Fruit fly (Drosophila melanogaster) whole organism, embryonic: ENCODE results near the gene not.

Experiments used
- Abd-B ChIP-seq: fragments of 200-800 bp; sonication (Bioruptor generic); optimal IDR thresholded peaks from 2 replicates; lab custom pipeline; 2018; ENCODE audit warnings: missing biosample characterization, mild to moderate bottlenecking, missing genetic modification characterization, moderate library complexity
- CG10274 ChIP-seq: fragments of 200-800 bp; sonication (Bioruptor generic); optimal IDR thresholded peaks from 3 replicates; lab custom pipeline; 2017; ENCODE audit warnings: missing biosample characterization, mild to moderate bottlenecking, missing genetic modification characterization
- CG10366 ChIP-seq: fragments of 200-800 bp; sonication (Bioruptor generic); IDR thresholded peaks from 2 replicates; pipeline ENCODE4 v1.3.6; 2022; ENCODE audit warnings: missing biosample characterization, missing genetic modification characterization
- CG11398 ChIP-seq: fragments of 200-800 bp; sonication (Bioruptor generic); optimal IDR thresholded peaks from 2 replicates; lab custom pipeline; 2016; ENCODE audit warnings: missing biosample characterization, missing genetic modification characterization
- CG13775 ChIP-seq: fragments of 200-800 bp; sonication (Bioruptor generic); optimal IDR thresholded peaks from 3 replicates; lab custom pipeline; 2017; ENCODE audit warnings: missing biosample characterization, mild to moderate bottlenecking, missing genetic modification characterization
- CG16813 ChIP-seq: fragments of 200-800 bp; sonication (Bioruptor generic); IDR thresholded peaks from 3 replicates; pipeline ENCODE4 v1.3.6; 2022; ENCODE audit warnings: missing biosample characterization, missing genetic modification characterization; ENCODE audit not compliant: partially characterized antibody
- CG30431 ChIP-seq: fragments of 200-800 bp; sonication (Bioruptor generic); optimal IDR thresholded peaks from 2 replicates; lab custom pipeline; 2017; ENCODE audit warnings: missing biosample characterization, missing genetic modification characterization
- CG33557 ChIP-seq: fragments of 200-800 bp; sonication (Bioruptor generic); optimal IDR thresholded peaks from 2 replicates; lab custom pipeline; 2019; ENCODE audit warnings: missing biosample characterization, mild to moderate bottlenecking, missing genetic modification characterization, moderate library complexity
- CG34376 ChIP-seq: fragments of 200-800 bp; sonication (Bioruptor generic); optimal IDR thresholded peaks from 2 replicates; lab custom pipeline; 2018; ENCODE audit warnings: missing biosample characterization, mild to moderate bottlenecking, missing genetic modification characterization
- CG4730 ChIP-seq: fragments of 200-800 bp; sonication (Bioruptor generic); IDR thresholded peaks from 2 replicates; pipeline ENCODE4 v1.3.6; 2022; ENCODE audit warnings: missing biosample characterization, missing genetic modification characterization
- CG5245 ChIP-seq: fragments of 200-800 bp; sonication (Bioruptor generic); optimal IDR thresholded peaks from 3 replicates; lab custom pipeline; 2016; ENCODE audit warnings: missing biosample characterization, missing genetic modification characterization
- CG5953 ChIP-seq: fragments of 200-800 bp; sonication (Bioruptor generic); IDR thresholded peaks from 2 replicates; pipeline ENCODE4 v1.3.6; 2022; ENCODE audit warnings: missing biosample characterization, missing genetic modification characterization
- CG6254 ChIP-seq: fragments of 200-800 bp; sonication (Bioruptor generic); optimal IDR thresholded peaks from 3 replicates; lab custom pipeline; 2017; ENCODE audit warnings: mild to moderate bottlenecking, missing biosample characterization, missing genetic modification reagents, missing genetic modification characterization
- CG9609 ChIP-seq: fragments of 200-800 bp; sonication (Bioruptor generic); optimal IDR thresholded peaks from 3 replicates; lab custom pipeline; 2016; ENCODE audit warnings: missing biosample characterization, missing genetic modification characterization
- CG9727 ChIP-seq: fragments of 200-800 bp; sonication (Bioruptor generic); optimal IDR thresholded peaks from 3 replicates; lab custom pipeline; 2017; ENCODE audit warnings: missing biosample characterization, mild to moderate bottlenecking, missing genetic modification characterization
- Dfd ChIP-seq, 2 experiments: fragments of >200 bp; optimal IDR thresholded peaks; 2 replicates each; lab custom pipeline; 2017; ENCODE audit warnings: missing biosample characterization in 2 of 2, missing genetic modification characterization in 2 of 2
- Drgx ChIP-seq: fragments of 200-800 bp; sonication (Bioruptor generic); IDR thresholded peaks from 2 replicates; pipeline ENCODE4 v1.3.6; 2022; ENCODE audit warnings: missing biosample characterization, missing genetic modification characterization
- GATAe ChIP-seq: fragments of 200-800 bp; sonication (Bioruptor generic); conservative IDR thresholded peaks from 2 replicates; pipeline ENCODE4 v1.3.6; 2022; ENCODE audit warnings: missing biosample characterization, missing genetic modification characterization
- HLH4C ChIP-seq: fragments of 200-800 bp; sonication (Bioruptor generic); IDR thresholded peaks from 3 replicates; pipeline ENCODE4 v1.3.6; 2022; ENCODE audit warnings: missing biosample characterization, missing genetic modification characterization; ENCODE audit not compliant: partially characterized antibody
- Hr39 ChIP-seq: fragments of >200 bp; optimal IDR thresholded peaks from 2 replicates; lab custom pipeline; 2017
- Hr78 ChIP-seq, 2 experiments: fragments of 200-800 bp in 1 of 2; fragments of >200 bp in 1 of 2; sonication (Bioruptor generic) in 1 of 2; optimal IDR thresholded peaks; 2 replicates each; lab custom pipeline; 2017 to 2019; ENCODE audit warnings: missing biosample characterization in 2 of 2, missing genetic modification characterization in 2 of 2, mild to moderate bottlenecking in 1 of 2, moderate library complexity in 1 of 2
- Mrtf ChIP-seq: fragments of 200-800 bp; sonication (Bioruptor generic); IDR thresholded peaks from 3 replicates; pipeline ENCODE4 v1.3.6; 2022; ENCODE audit warnings: missing biosample characterization, missing genetic modification characterization
- Myb ChIP-seq: fragments of 200-800 bp; sonication (Bioruptor generic); optimal IDR thresholded peaks from 2 replicates; lab custom pipeline; 2016; ENCODE audit warnings: missing biosample characterization, missing genetic modification characterization
- Nf-YB ChIP-seq: fragments of 200-800 bp; sonication (Bioruptor generic); optimal IDR thresholded peaks from 3 replicates; lab custom pipeline; 2019; ENCODE audit warnings: missing biosample characterization, mild to moderate bottlenecking, missing genetic modification characterization, moderate library complexity
- Rfx ChIP-seq: fragments of 200-800 bp; sonication (Bioruptor generic); IDR thresholded peaks from 2 replicates; pipeline ENCODE4 v1.3.6; 2022; ENCODE audit warnings: missing biosample characterization, missing genetic modification characterization
- Scr ChIP-seq: fragments of 200-800 bp; sonication (Bioruptor generic); IDR thresholded peaks from 2 replicates; pipeline ENCODE4 v1.3.6; 2022; ENCODE audit warnings: missing biosample characterization, missing genetic modification characterization; ENCODE audit not compliant: partially characterized antibody
- Sox100B ChIP-seq: fragments of 200-800 bp; sonication (Bioruptor generic); optimal IDR thresholded peaks from 3 replicates; lab custom pipeline; 2018; ENCODE audit warnings: missing biosample characterization, mild to moderate bottlenecking, missing genetic modification characterization
- ac ChIP-seq: fragments of 200-800 bp; sonication (Bioruptor generic); optimal IDR thresholded peaks from 3 replicates; lab custom pipeline; 2017; ENCODE audit warnings: missing biosample characterization, mild to moderate bottlenecking, missing genetic modification characterization
- crp ChIP-seq, 2 experiments: fragments of 200-800 bp; sonication (Bioruptor generic); optimal IDR thresholded peaks; 2 replicates in 1 of 2; 3 replicates in 1 of 2; lab custom pipeline; 2017; ENCODE audit warnings: missing biosample characterization in 2 of 2, missing genetic modification characterization in 2 of 2, mild to moderate bottlenecking in 1 of 2, moderate library complexity in 1 of 2
- dmrt11E ChIP-seq: fragments of 200-800 bp; sonication (Bioruptor generic); optimal IDR thresholded peaks from 3 replicates; lab custom pipeline; 2018; ENCODE audit warnings: missing biosample characterization, mild to moderate bottlenecking, missing genetic modification characterization, moderate library complexity
- ems ChIP-seq: fragments of 200-800 bp; sonication (Bioruptor generic); optimal IDR thresholded peaks from 3 replicates; lab custom pipeline; 2016; ENCODE audit warnings: missing biosample characterization, missing genetic modification characterization
- eyg ChIP-seq: fragments of 200-800 bp; sonication (Bioruptor generic); optimal IDR thresholded peaks from 3 replicates; lab custom pipeline; 2016; ENCODE audit warnings: missing biosample characterization, missing genetic modification characterization
- gfzf ChIP-seq: fragments of 200-800 bp; sonication (Bioruptor generic); optimal IDR thresholded peaks from 2 replicates; lab custom pipeline; 2016; ENCODE audit warnings: missing biosample characterization, mild to moderate bottlenecking, missing genetic modification characterization, moderate library complexity
- hbn ChIP-seq: fragments of 200-800 bp; sonication (Bioruptor generic); IDR thresholded peaks from 2 replicates; pipeline ENCODE4 v1.3.6; 2022; ENCODE audit warnings: missing biosample characterization, missing genetic modification characterization; ENCODE audit not compliant: partially characterized antibody
- her ChIP-seq: fragments of 200-800 bp; sonication (Bioruptor generic); optimal IDR thresholded peaks from 2 replicates; lab custom pipeline; 2016; ENCODE audit warnings: missing biosample characterization, missing genetic modification characterization
- hkb ChIP-seq, 2 experiments: fragments of 200-800 bp in 1 of 2; fragments of >200 bp in 1 of 2; sonication (Bioruptor generic) in 1 of 2; IDR thresholded peaks in 1 of 2; optimal IDR thresholded peaks in 1 of 2; 2 replicates each; pipeline versions ENCODE4 v1.3.6 to Lab custom; 2017 to 2022; ENCODE audit warnings: missing biosample characterization in 1 of 2, missing genetic modification characterization in 1 of 2
- lilli ChIP-seq: fragments of 200-800 bp; sonication (Bioruptor generic); optimal IDR thresholded peaks from 3 replicates; lab custom pipeline; 2016; ENCODE audit warnings: missing biosample characterization, missing genetic modification characterization
- nerfin-1 ChIP-seq: fragments of 200-800 bp; sonication (Bioruptor generic); optimal IDR thresholded peaks from 3 replicates; lab custom pipeline; 2019; ENCODE audit warnings: missing biosample characterization, mild to moderate bottlenecking, missing genetic modification characterization, moderate library complexity
- oc ChIP-seq: fragments of 200-800 bp; sonication (Bioruptor generic); optimal IDR thresholded peaks from 2 replicates; lab custom pipeline; 2018; ENCODE audit warnings: missing biosample characterization, mild to moderate bottlenecking, missing genetic modification characterization, moderate library complexity
- pum ChIP-seq: fragments of 200-800 bp; sonication (Bioruptor generic); optimal IDR thresholded peaks from 2 replicates; lab custom pipeline; 2016; ENCODE audit warnings: missing biosample characterization, missing genetic modification characterization
- pzg ChIP-seq: fragments of 200-800 bp; sonication (Bioruptor generic); optimal IDR thresholded peaks from 3 replicates; lab custom pipeline; 2018; ENCODE audit warnings: missing biosample characterization, mild to moderate bottlenecking, missing genetic modification characterization, moderate library complexity
- slou ChIP-seq: fragments of 200-800 bp; sonication (Bioruptor generic); optimal IDR thresholded peaks from 3 replicates; lab custom pipeline; 2016; ENCODE audit warnings: missing biosample characterization, missing genetic modification characterization
- sna ChIP-seq: fragments of 200-800 bp; sonication (Bioruptor generic); IDR thresholded peaks from 2 replicates; pipeline ENCODE4 v1.3.6; 2022; ENCODE audit warnings: missing biosample characterization, missing genetic modification characterization; ENCODE audit not compliant: partially characterized antibody
- tgo ChIP-seq: fragments of 200-800 bp; sonication (Bioruptor generic); IDR thresholded peaks from 3 replicates; pipeline ENCODE4 v1.3.6; 2022; ENCODE audit warnings: missing biosample characterization, missing genetic modification characterization
- trh ChIP-seq: fragments of 200-800 bp; sonication (Bioruptor generic); optimal IDR thresholded peaks from 2 replicates; lab custom pipeline; 2016; ENCODE audit warnings: missing biosample characterization, missing genetic modification characterization
- wor ChIP-seq: fragments of 200-800 bp; sonication (Bioruptor generic); IDR thresholded peaks from 2 replicates; pipeline ENCODE4 v1.3.6; 2022; ENCODE audit warnings: missing biosample characterization, missing genetic modification characterization
- zen ChIP-seq: fragments of 200-800 bp; sonication (Bioruptor generic); optimal IDR thresholded peaks from 3 replicates; lab custom pipeline; 2018; ENCODE audit warnings: missing biosample characterization, mild to moderate bottlenecking, missing genetic modification characterization, moderate library complexity

not gene

dm6 chr3L:18640584-18641527 lies 18.9 kb upstream of the not start (continued):
- TF ChIP-seq hbn, result no peak
- TF ChIP-seq CG16813 (GFP tag; lab: Robert Waterston, UW), result no peak
- TF ChIP-seq CG9727, result peak; percentile 91
- peak; percentile 53 for TF ChIP-seq ac
- peak; percentile 94 for TF ChIP-seq Sox100B (GFP tag; lab: Kevin White, UChicago)
- TF ChIP-seq GATAe (GFP tag; lab: Robert Waterston, UW), result peak; percentile 83
- peak; percentile 26 for TF ChIP-seq pzg
- no peak for TF ChIP-seq Hr39 (lab: Kevin White, UChicago)
- TF ChIP-seq pum (GFP tag; lab: Kevin White, UChicago), result peak; percentile 78
- peak; percentile 80 for TF ChIP-seq nerfin-1 (tag; lab: Kevin White, UChicago)
- TF ChIP-seq lilli (GFP tag; lab: Kevin White, UChicago), result peak; percentile 96
- TF ChIP-seq eyg (GFP tag; lab: Kevin White, UChicago), result peak; percentile 89
- peak; percentile 76 for TF ChIP-seq zen
- TF ChIP-seq wor, result peak; percentile 91
- peak; percentile 81 for TF ChIP-seq CG34376
- peak; percentile 78 for TF ChIP-seq her
- peak; percentile 98 for TF ChIP-seq Mrtf (GFP tag; lab: Robert Waterston, UW)
- no peak for TF ChIP-seq hkb (optimal IDR thresholded peaks at IDR 0.05; lab: Kevin White, UChicago)
- TF ChIP-seq hkb (GFP tag; IDR thresholded peaks at IDR 0.05; lab: Robert Waterston, UW), result peak; percentile 96
- peak in 1 of 2 experiments; percentile 86 for TF ChIP-seq Hr78 (GFP tag; optimal IDR thresholded peaks at IDR 0.05; lab: Kevin White, UChicago)
- peak; percentile 88 for TF ChIP-seq ems (GFP tag; lab: Kevin White, UChicago)
- TF ChIP-seq sna (GFP tag; lab: Robert Waterston, UW), result no peak
- no peak for TF ChIP-seq gfzf
- TF ChIP-seq CG9609 (GFP tag; lab: Kevin White, UChicago), result peak; percentile 92
- TF ChIP-seq CG33557 (GFP tag; lab: Kevin White, UChicago), result peak; percentile 27
- peak; percentile 86 for TF ChIP-seq CG13775 (GFP tag; lab: Kevin White, UChicago)
- peak; percentile 63 for TF ChIP-seq trh
- peak in 1 of 2 experiments; percentile 92 for TF ChIP-seq Dfd (GFP tag; optimal IDR thresholded peaks at IDR 0.05; lab: Kevin White, UChicago)
- peak in 1 of 2 experiments; percentile 68 for TF ChIP-seq crp (GFP tag; optimal IDR thresholded peaks at IDR 0.05; lab: Kevin White, UChicago)
- peak; percentile 63 for TF ChIP-seq CG6254 (GFP tag; lab: Kevin White, UChicago)
- peak; percentile 98 for TF ChIP-seq tgo (GFP tag; lab: Robert Waterston, UW)
- TF ChIP-seq Abd-B, result peak; percentile 81
- peak; percentile 98 for TF ChIP-seq Drgx
- TF ChIP-seq HLH4C (GFP tag; lab: Robert Waterston, UW), result no peak
- peak; percentile 61 for TF ChIP-seq dmrt11E (tag; lab: Kevin White, UChicago)
- no peak for TF ChIP-seq Scr (GFP tag; lab: Robert Waterston, UW)
- TF ChIP-seq CG10366 (GFP tag; lab: Robert Waterston, UW), result peak; percentile 98
- peak; percentile 73 for TF ChIP-seq Myb (GFP tag; lab: Kevin White, UChicago)
- TF ChIP-seq oc, result peak; percentile 88
- peak; percentile 93 for TF ChIP-seq CG5953
- peak; percentile 90 for TF ChIP-seq CG5245 (GFP tag; lab: Kevin White, UChicago)
- peak; percentile 85 for TF ChIP-seq CG11398 (GFP tag; lab: Kevin White, UChicago)
- peak; percentile 68 for TF ChIP-seq CG10274
- peak; percentile 97 for TF ChIP-seq CG4730 (GFP tag; lab: Robert Waterston, UW)
- peak; percentile 87 for TF ChIP-seq slou (GFP tag; lab: Kevin White, UChicago)
- peak; percentile 82 for TF ChIP-seq CG30431
- TF ChIP-seq Nf-YB (GFP tag; lab: Kevin White, UChicago), result peak; percentile 75
- TF ChIP-seq Rfx (GFP tag; lab: Robert Waterston, UW), result peak; percentile 99
